Worm (Caenorhabditis elegans) whole organism, mixed stage, embryonic: ENCODE results near the gene ZK512.2.

Experiments used
- bed-3 ChIP-seq: fragments of 200-800 bp; sonication (Bioruptor generic); optimal IDR thresholded peaks from 3 replicates; lab custom pipeline; 2018; ENCODE audit warnings: mild to moderate bottlenecking, missing genetic modification characterization, moderate library complexity, missing compliant biosample characterization
- lsy-2 ChIP-seq: fragments of 150-350 bp; optimal IDR thresholded peaks from 2 replicates; lab custom pipeline; 2014; ENCODE audit warnings: missing biosample characterization, missing genetic modification characterization
- nhr-237 ChIP-seq: fragments of 150-350 bp; optimal IDR thresholded peaks from 2 replicates; lab custom pipeline; 2014; ENCODE audit warnings: missing biosample characterization, missing genetic modification characterization
- zip-8 ChIP-seq: fragments of 150-350 bp; optimal IDR thresholded peaks from 2 replicates; lab custom pipeline; 2014; ENCODE audit warnings: missing biosample characterization, missing genetic modification characterization

DNA sequence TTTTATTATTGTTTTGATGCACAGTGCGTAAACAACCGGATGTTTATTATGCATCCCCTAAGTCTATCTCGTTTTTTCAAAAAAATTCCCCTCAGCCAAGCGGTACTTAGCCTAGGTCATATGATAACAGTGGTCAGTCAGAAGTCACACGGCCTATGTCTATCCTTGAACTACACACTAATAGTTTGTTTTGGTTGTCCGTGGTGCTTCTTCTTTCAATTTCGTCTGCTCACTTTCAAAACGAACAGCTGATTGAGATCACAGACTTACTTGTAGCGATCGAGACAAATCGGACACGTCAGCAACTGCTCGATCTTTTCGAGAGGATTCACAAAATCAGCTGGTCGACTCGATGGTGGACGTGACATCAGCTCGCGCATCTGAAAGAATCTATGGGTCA, 8.4 kb upstream of the ZK512.2 start:
- TF ChIP-seq bed-3 (GFP tag; lab: Kevin White, UChicago) (no peak), zip-8 (tag; lab: Kevin White, UChicago) (no peak), nhr-237 (tag; lab: Kevin White, UChicago) (no peak), lsy-2 (tag; lab: Kevin White, UChicago) (no peak)
